Worm (Caenorhabditis elegans): ENCODE results near the gene T24E12.6.

DNA sequence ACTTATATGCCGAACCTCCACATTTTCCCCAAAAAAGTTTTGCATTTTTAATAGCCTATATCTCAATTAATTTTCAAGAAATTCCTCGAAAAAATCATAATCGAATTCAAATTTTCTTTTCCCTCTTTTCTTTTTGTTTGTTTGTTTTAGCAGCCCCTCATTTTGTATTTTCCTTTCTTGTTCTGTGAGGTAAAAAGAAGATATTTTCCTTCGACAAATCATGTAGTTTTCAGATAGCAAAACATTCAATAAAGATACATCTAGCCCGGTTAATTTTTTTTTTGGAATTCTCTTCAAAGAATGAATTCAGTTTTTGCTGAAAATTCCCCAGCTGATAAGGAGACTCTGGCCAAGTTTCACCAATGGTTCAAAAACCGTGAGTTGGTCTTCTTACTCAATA lies 14.2 kb upstream of the T24E12.6 start, which contains the start of gene T24E12.3:
- TF ChIP-seq F13C5.2 (tag; optimal IDR thresholded peaks at IDR 0.05), result no peak
- no peak for TF ChIP-seq hmbx-1 (tag; optimal IDR thresholded peaks at IDR 0.05)
- no peak for TF ChIP-seq hmg-4 (GFP tag; optimal IDR thresholded peaks at IDR 0.05)
- TF ChIP-seq ama-1 (optimal IDR thresholded peaks at IDR 0.05), result no peak
- TF ChIP-seq sea-1 (GFP tag; conservative IDR thresholded peaks at IDR 0.05), result no peak
- TF ChIP-seq ceh-13 (GFP tag; optimal IDR thresholded peaks at IDR 0.05), result no peak
